4 fruit fly cellular contexts compared by ENCODE assay signal in genomic region chr3L:18099715-18100114, dm6.
A peak's percentile ranks its signal among the peaks of the same experiment; 100 is the strongest.
TF ChIP-seq lines count a peak whose summit lies in the region.

No protein-coding gene starts in this region.

- TF ChIP-seq CTCF in whole organism, embryonic (GFP tag; optimal IDR thresholded peaks at IDR 0.05; lab: Kevin White, UChicago): no peak

TF ChIP-seq in whole organism, embryonic, 481 proteins besides CTCF, POLR2A, EP300 and RAD21 (continues in another document):
- no peak for TF ChIP-seq Taf1 (GFP tag; IDR thresholded peaks at IDR 0.05; lab: Robert Waterston, UW)
- TF ChIP-seq nerfin-1 (tag; optimal IDR thresholded peaks at IDR 0.05; lab: Kevin White, UChicago): no peak
- peak; percentile 80 for TF ChIP-seq Med (GFP tag; lab: Kevin White, UChicago)
- TF ChIP-seq kni (GFP tag; optimal IDR thresholded peaks at IDR 0.05; lab: Kevin White, UChicago): peak; percentile 15
- TF ChIP-seq slbo (GFP tag; IDR thresholded peaks at IDR 0.05; lab: Robert Waterston, UW): peak; percentile 48
- 0 out of 2 replicates have a peak, but pooled peaks have one; percentile 5 for TF ChIP-seq CG10959 (GFP tag; IDR thresholded peaks at IDR 0.05; lab: Robert Waterston, UW)
- TF ChIP-seq tio (GFP tag; optimal IDR thresholded peaks at IDR 0.05; lab: Kevin White, UChicago): no peak
- no peak for TF ChIP-seq CG8290 (GFP tag; optimal IDR thresholded peaks at IDR 0.05; lab: Kevin White, UChicago)
- peak in 1 of 2 experiments; percentile 38 for TF ChIP-seq CG8290 (tag; optimal IDR thresholded peaks at IDR 0.05; lab: Kevin White, UChicago)
- peak; percentile 43; the same call in 1 of the 3 replicates for TF ChIP-seq dysf (GFP tag; IDR thresholded peaks at IDR 0.05; lab: Robert Waterston, UW)
- TF ChIP-seq pan (optimal IDR thresholded peaks at IDR 0.05; lab: Kevin White, UChicago): no peak
- peak in 1 of 2 experiments; percentile 32 for TF ChIP-seq pan (GFP tag; optimal IDR thresholded peaks at IDR 0.05 in 1 of 2, IDR thresholded peaks at IDR 0.05 in 1 of 2)
- TF ChIP-seq NfI (GFP tag; optimal IDR thresholded peaks at IDR 0.05; lab: Kevin White, UChicago): peak; percentile 7
- TF ChIP-seq dan (GFP tag; IDR thresholded peaks at IDR 0.05; lab: Robert Waterston, UW): no peak
- 0 out of 2 replicates have a peak, but pooled peaks have one; percentile 7 for TF ChIP-seq Nf-YA (GFP tag; IDR thresholded peaks at IDR 0.05; lab: Robert Waterston, UW)
- no peak for TF ChIP-seq CG2129 (GFP tag; IDR thresholded peaks at IDR 0.05; lab: Robert Waterston, UW; ENCODE audit: partially characterized antibody)
- TF ChIP-seq Hr51 (GFP tag; optimal IDR thresholded peaks at IDR 0.05; lab: Kevin White, UChicago): peak in 1 of 2 experiments; percentile 8
- TF ChIP-seq CG4328 (GFP tag; optimal IDR thresholded peaks at IDR 0.05; lab: Kevin White, UChicago): no peak
- peak; percentile 26 for TF ChIP-seq Blimp-1 (GFP tag; optimal IDR thresholded peaks at IDR 0.05; lab: Kevin White, UChicago)
- TF ChIP-seq kay (GFP tag; optimal IDR thresholded peaks at IDR 0.05; lab: Kevin White, UChicago): peak; percentile 7
- peak; percentile 16; the same call in 1 of the 2 replicates for TF ChIP-seq Drgx (GFP tag; IDR thresholded peaks at IDR 0.05; lab: Robert Waterston, UW)

TF ChIP-seq in whole organism, prepupa, 60 proteins besides CTCF, POLR2A, EP300 and RAD21 (continues in another document):
- TF ChIP-seq fd85E (GFP tag; optimal IDR thresholded peaks at IDR 0.05; lab: Kevin White, UChicago) (no peak), esn (GFP tag; optimal IDR thresholded peaks at IDR 0.05; lab: Kevin White, UChicago) (peak; percentile 48), CG11902 (GFP tag; optimal IDR thresholded peaks at IDR 0.05; lab: Kevin White, UChicago) (no peak), CG15336 (GFP tag; IDR thresholded peaks at IDR 0.05; lab: Robert Waterston, UW) (peak; percentile 31; the same call in 1 of the 2 replicates), acj6 (GFP tag; optimal IDR thresholded peaks at IDR 0.05; lab: Kevin White, UChicago) (peak; percentile 2), ss (GFP tag; optimal IDR thresholded peaks at IDR 0.05; lab: Kevin White, UChicago) (peak in 1 of 2 experiments; percentile 42), CG4318 (GFP tag; optimal IDR thresholded peaks at IDR 0.05; lab: Kevin White, UChicago) (no peak), fd59A (GFP tag; optimal IDR thresholded peaks at IDR 0.05; lab: Kevin White, UChicago) (no peak), net (GFP tag; optimal IDR thresholded peaks at IDR 0.05; lab: Kevin White, UChicago) (no peak), Met (GFP tag; optimal IDR thresholded peaks at IDR 0.05; lab: Kevin White, UChicago) (peak; percentile 28), Eip78C (GFP tag; lab: Kevin White, UChicago) (peak; percentile 72), Hr39 (GFP tag; optimal IDR thresholded peaks at IDR 0.05; lab: Kevin White, UChicago) (peak; percentile 48), topi (GFP tag; optimal IDR thresholded peaks at IDR 0.05; lab: Kevin White, UChicago) (peak; percentile 36), dac (GFP tag; optimal IDR thresholded peaks at IDR 0.05; lab: Kevin White, UChicago) (no peak), vri (GFP tag; optimal IDR thresholded peaks at IDR 0.05; lab: Kevin White, UChicago) (peak; percentile 69), Sox15 (GFP tag; optimal IDR thresholded peaks at IDR 0.05; lab: Kevin White, UChicago) (peak; percentile 8), CG6808 (GFP tag; optimal IDR thresholded peaks at IDR 0.05; lab: Kevin White, UChicago) (no peak), CG8119 (GFP tag; IDR thresholded peaks at IDR 0.05; lab: Robert Waterston, UW) (no peak), CG11762 (GFP tag; optimal IDR thresholded peaks at IDR 0.05; lab: Kevin White, UChicago; ENCODE audit: insufficient read depth) (no peak), CG34406 (GFP tag; optimal IDR thresholded peaks at IDR 0.05; lab: Kevin White, UChicago) (no peak), Sox14 (GFP tag; optimal IDR thresholded peaks at IDR 0.05; lab: Kevin White, UChicago) (peak; percentile 16), CG8319 (GFP tag; optimal IDR thresholded peaks at IDR 0.05; lab: Kevin White, UChicago) (no peak), svp (GFP tag; lab: Kevin White, UChicago) (peak; percentile 66), CG6276 (GFP tag; optimal IDR thresholded peaks at IDR 0.05; lab: Kevin White, UChicago) (no peak)

TF ChIP-seq in whole organism, pupa, 21 proteins besides CTCF, POLR2A, EP300 and RAD21:
- TF ChIP-seq CG14655 (GFP tag; optimal IDR thresholded peaks at IDR 0.05; lab: Kevin White, UChicago): no peak
- TF ChIP-seq Snoo (tag; optimal IDR thresholded peaks at IDR 0.05; lab: Kevin White, UChicago): peak; percentile 1
- TF ChIP-seq EcR (GFP tag; optimal IDR thresholded peaks at IDR 0.05; lab: Kevin White, UChicago): no peak
- no peak for TF ChIP-seq D1 (tag; optimal IDR thresholded peaks at IDR 0.05; lab: Kevin White, UChicago)
- peak; percentile 1 for TF ChIP-seq CG17806 (tag; optimal IDR thresholded peaks at IDR 0.05; lab: Kevin White, UChicago)
- TF ChIP-seq CG4496 (GFP tag; IDR thresholded peaks at IDR 0.05; lab: Robert Waterston, UW): peak; percentile 59
- peak; percentile 19; the same call in 1 of the 2 replicates for TF ChIP-seq CG32121 (GFP tag; IDR thresholded peaks at IDR 0.05; lab: Robert Waterston, UW)
- TF ChIP-seq CG12605 (GFP tag; IDR thresholded peaks at IDR 0.05; lab: Robert Waterston, UW): 0 out of 2 replicates have a peak, but pooled peaks have one; percentile 10
- no peak for TF ChIP-seq CG13204 (GFP tag; optimal IDR thresholded peaks at IDR 0.05; lab: Kevin White, UChicago)
- no peak for TF ChIP-seq Pif1A (GFP tag; optimal IDR thresholded peaks at IDR 0.05; lab: Kevin White, UChicago)
- peak; percentile 31 for TF ChIP-seq Ets98B (GFP tag; IDR thresholded peaks at IDR 0.05; lab: Robert Waterston, UW)
- TF ChIP-seq rn (GFP tag; IDR thresholded peaks at IDR 0.05; lab: Robert Waterston, UW): no peak
- peak; percentile 2 for TF ChIP-seq CG15710 (tag; optimal IDR thresholded peaks at IDR 0.05; lab: Kevin White, UChicago)

TF ChIP-seq in whole organism, wandering third instar larva, 38 proteins besides CTCF, POLR2A, EP300 and RAD21:
- TF ChIP-seq woc (GFP tag; optimal IDR thresholded peaks at IDR 0.05; lab: Kevin White, UChicago) (no peak), sage (GFP tag; optimal IDR thresholded peaks at IDR 0.05; lab: Kevin White, UChicago) (no peak), Dfd (GFP tag; optimal IDR thresholded peaks at IDR 0.05; lab: Kevin White, UChicago) (no peak), CG9705 (GFP tag; optimal IDR thresholded peaks at IDR 0.05; lab: Kevin White, UChicago) (no peak), pan (optimal IDR thresholded peaks at IDR 0.05; lab: Kevin White, UChicago) (no peak), Sp1 (GFP tag; optimal IDR thresholded peaks at IDR 0.05; lab: Kevin White, UChicago) (peak; percentile 12), Myc (optimal IDR thresholded peaks at IDR 0.05; lab: Kevin White, UChicago) (no peak), usp (GFP tag; optimal IDR thresholded peaks at IDR 0.05; lab: Kevin White, UChicago) (no peak), GATAd (GFP tag; optimal IDR thresholded peaks at IDR 0.05; lab: Kevin White, UChicago) (no peak), dmrt93B (GFP tag; optimal IDR thresholded peaks at IDR 0.05; lab: Kevin White, UChicago) (no peak), Vsx2 (GFP tag; optimal IDR thresholded peaks at IDR 0.05; lab: Kevin White, UChicago; ENCODE audit: partially characterized antibody) (no peak), Hr78 (GFP tag; optimal IDR thresholded peaks at IDR 0.05; lab: Kevin White, UChicago) (no peak), Hr83 (GFP tag; optimal IDR thresholded peaks at IDR 0.05; lab: Kevin White, UChicago; ENCODE audit: poor library complexity, severe bottlenecking) (no peak), fru (GFP tag; optimal IDR thresholded peaks at IDR 0.05; lab: Kevin White, UChicago) (peak; percentile 35), sv (GFP tag; optimal IDR thresholded peaks at IDR 0.05; lab: Kevin White, UChicago) (no peak), N (GFP tag; optimal IDR thresholded peaks at IDR 0.05; lab: Kevin White, UChicago) (no peak), Abd-B (GFP tag; optimal IDR thresholded peaks at IDR 0.05; lab: Kevin White, UChicago) (no peak), rgr (GFP tag; optimal IDR thresholded peaks at IDR 0.05; lab: Kevin White, UChicago) (peak; percentile 48), dsf (GFP tag; optimal IDR thresholded peaks at IDR 0.05; lab: Kevin White, UChicago; ENCODE audit: borderline replicate concordance) (no peak), Hnf4 (GFP tag; optimal IDR thresholded peaks at IDR 0.05; lab: Kevin White, UChicago) (no peak), Dif (GFP tag; optimal IDR thresholded peaks at IDR 0.05; lab: Kevin White, UChicago; ENCODE audit: partially characterized antibody) (no peak), OdsH (GFP tag; optimal IDR thresholded peaks at IDR 0.05; lab: Kevin White, UChicago) (peak; percentile 10), tai (GFP tag; optimal IDR thresholded peaks at IDR 0.05; lab: Kevin White, UChicago) (no peak), psq (GFP tag; optimal IDR thresholded peaks at IDR 0.05; lab: Kevin White, UChicago) (no peak), dl (GFP tag; optimal IDR thresholded peaks at IDR 0.05; lab: Kevin White, UChicago; ENCODE audit: insufficient read depth in 1 of 2, partially characterized antibody in 2 of 2) (no peak), Rel (GFP tag; optimal IDR thresholded peaks at IDR 0.05; lab: Kevin White, UChicago) (no peak), Rel (tag; optimal IDR thresholded peaks at IDR 0.05; lab: Kevin White, UChicago) (peak; percentile 6), CrebA (GFP tag; optimal IDR thresholded peaks at IDR 0.05; lab: Kevin White, UChicago; ENCODE audit: borderline replicate concordance) (no peak), Jra (GFP tag; optimal IDR thresholded peaks at IDR 0.05; lab: Kevin White, UChicago) (no peak), lola (GFP tag; optimal IDR thresholded peaks at IDR 0.05; lab: Kevin White, UChicago) (no peak), brk (GFP tag; optimal IDR thresholded peaks at IDR 0.05; lab: Kevin White, UChicago) (no peak), Mio (GFP tag; optimal IDR thresholded peaks at IDR 0.05; lab: Kevin White, UChicago) (no peak), CG32264 (GFP tag; optimal IDR thresholded peaks at IDR 0.05; lab: Kevin White, UChicago) (no peak), HLH106 (tag; optimal IDR thresholded peaks at IDR 0.05; lab: Kevin White, UChicago) (peak; percentile 24), h (GFP tag; optimal IDR thresholded peaks at IDR 0.05; lab: Kevin White, UChicago) (peak; percentile 37), foxo (GFP tag; optimal IDR thresholded peaks at IDR 0.05; lab: Kevin White, UChicago) (peak in 1 of 2 experiments; percentile 43), jim (GFP tag; optimal IDR thresholded peaks at IDR 0.05; lab: Kevin White, UChicago) (no peak), br (GFP tag; optimal IDR thresholded peaks at IDR 0.05; lab: Kevin White, UChicago) (peak; percentile 53), ey (GFP tag; optimal IDR thresholded peaks at IDR 0.05; lab: Kevin White, UChicago) (peak; percentile 46)
TF ChIP-seq in whole organism, wandering third instar larva: peak in this region for 10.

Comparison
In these comparisons a context has a peak if more than half of its experiments do, and no peak if none do; other contexts are left out.
1. Of the 7 proteins assayed by ChIP-seq in both whole organism, embryonic and whole organism, prepupa: peak only in whole organism, embryonic: Blimp-1; only in whole organism, prepupa: Hr39 and Sox102F; in both: none; in neither: 4.